Worm (Caenorhabditis elegans) whole organism, L4 larva: Measurements from ENCODE around the gene dgk-4.

Source experiments
- F49E8.2 ChIP-seq: sonication (generic microtip); optimal IDR thresholded peaks from 2 replicates; lab custom pipeline; 2016; ENCODE audit warnings: missing compliant biosample characterization, mild to moderate bottlenecking, missing genetic modification characterization, borderline replicate concordance
- T26A8.4 ChIP-seq: fragments of 200-800 bp; sonication (Bioruptor generic); IDR thresholded peaks from 2 replicates; pipeline ENCODE4 v1.3.6; 2022; ENCODE audit warnings: missing genetic modification characterization, missing compliant biosample characterization
- Y105C5A.15 ChIP-seq: fragments of 200-800 bp; sonication (Bioruptor generic); IDR thresholded peaks from 2 replicates; pipeline ENCODE4 v1.3.6; 2022; ENCODE audit warnings: missing genetic modification characterization, missing compliant biosample characterization
- Y75B8A.6 ChIP-seq: fragments of 200-800 bp; sonication (Bioruptor generic); IDR thresholded peaks from 2 replicates; pipeline ENCODE4 v1.3.6; 2022; ENCODE audit warnings: missing genetic modification reagents, missing genetic modification characterization, missing compliant biosample characterization
- ZK546.5 ChIP-seq, 2 experiments: sonication (generic microtip); optimal IDR thresholded peaks; 2 replicates each; lab custom pipeline; 2017; ENCODE audit warnings: missing biosample characterization in 2 of 2, missing genetic modification characterization in 2 of 2
- aha-1 ChIP-seq: fragments of 150-350 bp; peaks from one replicate; lab custom pipeline; 2014; ENCODE audit warnings: missing biosample characterization, missing genetic modification characterization
- ceh-20 ChIP-seq: fragments of 200-800 bp; sonication (Bioruptor generic); IDR thresholded peaks from 2 replicates; pipeline ENCODE4 v1.3.6; 2022; ENCODE audit warnings: missing genetic modification reagents, missing genetic modification characterization, missing compliant biosample characterization
- ceh-28 ChIP-seq: fragments of 150-350 bp; optimal IDR thresholded peaks from 2 replicates; lab custom pipeline; 2014; ENCODE audit warnings: missing biosample characterization, missing genetic modification reagents, missing genetic modification characterization
- ceh-82 ChIP-seq: sonication (generic microtip); optimal IDR thresholded peaks from 2 replicates; lab custom pipeline; 2017; ENCODE audit warnings: missing biosample characterization, missing genetic modification characterization
- daf-16 ChIP-seq, 3 experiments: sonication (generic microtip); optimal IDR thresholded peaks; 2 replicates each; lab custom pipeline; 2016 to 2017; ENCODE audit warnings: missing genetic modification characterization in 3 of 3, missing genetic modification reagents in 3 of 3, mild to moderate bottlenecking in 2 of 3, missing compliant biosample characterization in 2 of 3, missing biosample characterization in 1 of 3, moderate library complexity in 1 of 3
- dmd-8 ChIP-seq: fragments of 200-800 bp; sonication (Bioruptor generic); IDR thresholded peaks from 2 replicates; pipeline ENCODE4 v1.3.6; 2022; ENCODE audit warnings: missing genetic modification characterization, missing compliant biosample characterization
- dpl-1 ChIP-seq: fragments of 150-350 bp; optimal IDR thresholded peaks from 2 replicates; lab custom pipeline; 2014; ENCODE audit warnings: missing biosample characterization, missing genetic modification reagents, missing genetic modification characterization
- duxl-1 ChIP-seq: sonication (generic microtip); optimal IDR thresholded peaks from 2 replicates; lab custom pipeline; 2016; ENCODE audit warnings: mild to moderate bottlenecking, missing genetic modification characterization, moderate library complexity, missing compliant biosample characterization; ENCODE audit not compliant: poor library complexity
- dve-1 ChIP-seq: sonication (generic microtip); optimal IDR thresholded peaks from 2 replicates; lab custom pipeline; 2017; ENCODE audit warnings: antibody characterized with exemption, mild to moderate bottlenecking, missing genetic modification characterization, missing compliant biosample characterization; ENCODE audit not compliant: insufficient read depth
- egl-43 ChIP-seq: fragments of 200-800 bp; sonication (Bioruptor generic); IDR thresholded peaks from 2 replicates; pipeline ENCODE4 v1.3.6; 2022; ENCODE audit warnings: missing genetic modification reagents, missing genetic modification characterization, missing compliant biosample characterization
- fos-1 ChIP-seq: fragments of 150-350 bp; optimal IDR thresholded peaks from 2 replicates; lab custom pipeline; 2014; ENCODE audit warnings: missing biosample characterization, missing genetic modification characterization
- hlh-11 ChIP-seq: fragments of 200-800 bp; sonication (Bioruptor generic); optimal IDR thresholded peaks from 2 replicates; lab custom pipeline; 2018; ENCODE audit warnings: mild to moderate bottlenecking, missing genetic modification characterization, missing compliant biosample characterization
- lsy-2 ChIP-seq, 2 experiments: fragments of 150-350 bp in 1 of 2; sonication (generic microtip) in 1 of 2; optimal IDR thresholded peaks; 2 replicates each; lab custom pipeline; 2014 to 2017; ENCODE audit warnings: missing biosample characterization in 2 of 2, missing genetic modification characterization in 2 of 2
- mes-2 ChIP-seq: sonication (generic microtip); optimal IDR thresholded peaks from 2 replicates; lab custom pipeline; 2016; ENCODE audit warnings: missing genotype, mild to moderate bottlenecking, missing genetic modification characterization, missing compliant biosample characterization; ENCODE audit not compliant: poor library complexity, severe bottlenecking
- nhr-11 ChIP-seq: fragments of 150-350 bp; optimal IDR thresholded peaks from 2 replicates; lab custom pipeline; 2014; ENCODE audit warnings: missing biosample characterization, missing genetic modification characterization
- nhr-42 ChIP-seq: fragments of 200-800 bp; sonication (Bioruptor generic); IDR thresholded peaks from 2 replicates; pipeline ENCODE4 v1.3.6; 2022; ENCODE audit warnings: missing genetic modification characterization, missing compliant biosample characterization
- nhr-76 ChIP-seq: fragments of 150-350 bp; optimal IDR thresholded peaks from 2 replicates; lab custom pipeline; 2014; ENCODE audit warnings: missing biosample characterization, missing genetic modification characterization
- pha-4 ChIP-seq, 2 experiments: fragments of 150-350 bp in 1 of 2; fragments of 200-800 bp in 1 of 2; sonication (Bioruptor generic) in 1 of 2; IDR thresholded peaks in 1 of 2; optimal IDR thresholded peaks in 1 of 2; 2 replicates each; pipeline versions ENCODE4 v1.3.6 to Lab custom; 2014 to 2022; ENCODE audit warnings: missing genetic modification characterization in 2 of 2, missing genetic modification reagents in 2 of 2, missing biosample characterization in 1 of 2, missing compliant biosample characterization in 1 of 2
- php-3 ChIP-seq: fragments of 200-800 bp; sonication (Bioruptor generic); IDR thresholded peaks from 2 replicates; pipeline ENCODE4 v1.3.6; 2022; ENCODE audit warnings: missing genetic modification reagents, missing genetic modification characterization, missing compliant biosample characterization
- pqm-1 ChIP-seq: sonication (generic microtip); optimal IDR thresholded peaks from 2 replicates; lab custom pipeline; 2017; ENCODE audit warnings: missing biosample characterization, missing genetic modification characterization
- saeg-2 ChIP-seq: fragments of 200-800 bp; sonication (Bioruptor generic); IDR thresholded peaks from 2 replicates; pipeline ENCODE4 v1.3.6; 2022; ENCODE audit warnings: missing genetic modification reagents, missing genetic modification characterization, missing compliant biosample characterization
- sdz-12 ChIP-seq: fragments of 200-800 bp; sonication (Bioruptor generic); optimal IDR thresholded peaks from 2 replicates; lab custom pipeline; 2018; ENCODE audit warnings: mild to moderate bottlenecking, missing genetic modification characterization, missing compliant biosample characterization
- snpc-1.2 ChIP-seq: fragments of 200-800 bp; sonication (Bioruptor generic); IDR thresholded peaks from 2 replicates; pipeline ENCODE4 v1.3.6; 2022; ENCODE audit warnings: missing genetic modification reagents, missing genetic modification characterization, missing compliant biosample characterization
- tag-97 ChIP-seq: fragments of 200-800 bp; sonication (Bioruptor generic); IDR thresholded peaks from 2 replicates; pipeline ENCODE4 v1.3.6; 2022; ENCODE audit warnings: missing genetic modification characterization, missing compliant biosample characterization
- unc-62 ChIP-seq, 3 experiments: fragments of 150-350 bp in 1 of 3; sonication (generic microtip); optimal IDR thresholded peaks in 2 of 3; peaks in 1 of 3; 1 replicate in 1 of 3; 2 replicates in 2 of 3; lab custom pipeline; 2014 to 2017; ENCODE audit warnings: missing biosample characterization in 3 of 3, missing genetic modification characterization in 3 of 3, missing genetic modification reagents in 3 of 3, missing genotype in 1 of 3
- vab-7 ChIP-seq: fragments of 200-800 bp; sonication (Bioruptor generic); IDR thresholded peaks from 2 replicates; pipeline ENCODE4 v1.3.6; 2022; ENCODE audit warnings: missing genetic modification reagents, missing genetic modification characterization, missing compliant biosample characterization
- zfp-2 ChIP-seq: sonication (generic microtip); optimal IDR thresholded peaks from 2 replicates; lab custom pipeline; 2016; ENCODE audit warnings: mild to moderate bottlenecking, missing genetic modification characterization, missing compliant biosample characterization
- zfp-3 ChIP-seq: fragments of 200-800 bp; sonication (Bioruptor generic); conservative IDR thresholded peaks from 2 replicates; pipeline ENCODE4 v1.3.6; 2022; ENCODE audit warnings: missing genetic modification reagents, missing genetic modification characterization, missing compliant biosample characterization
- zip-2 ChIP-seq: fragments of 150-350 bp; optimal IDR thresholded peaks from 2 replicates; lab custom pipeline; 2014; ENCODE audit warnings: missing biosample characterization, missing genetic modification characterization
- ztf-7 ChIP-seq: fragments of 150-350 bp; optimal IDR thresholded peaks from 2 replicates; lab custom pipeline; 2014; ENCODE audit warnings: missing biosample characterization, missing genetic modification characterization

Gene dgk-4

ce11 chrIV:8650696-8651095 is 19.6 kb downstream of the dgk-4 start, which contains the start of gene C49C8.2 (continued):
- TF ChIP-seq hlh-11 (peak; percentile 51), ceh-82 (tag; lab: Kevin White, UChicago) (no peak), unc-62 (GFP tag; optimal IDR thresholded peaks at IDR 0.05 in 1 of 2; lab: Kevin White, UChicago) (peak in 1 of 2 experiments; percentile 81), unc-62 (tag; optimal IDR thresholded peaks at IDR 0.05; lab: Kevin White, UChicago) (no peak), dmd-8 (GFP tag; lab: Robert Waterston, UW) (no peak)

ce11 chrIV:8651835-8652234 is 20.7 kb downstream of the dgk-4 start, which contains the start of gene C49C8.8:
Gene C49C8.8 (plus strand): TSS chrIV:8652135.
- TF ChIP-seq daf-16 (GFP tag; optimal IDR thresholded peaks at IDR 0.05; lab: Kevin White, UChicago) (no peak), daf-16 (tag; optimal IDR thresholded peaks at IDR 0.05; lab: Kevin White, UChicago) (no peak), zfp-2 (tag; lab: Kevin White, UChicago) (no peak), T26A8.4 (GFP tag; lab: Robert Waterston, UW) (no peak), tag-97 (GFP tag; lab: Robert Waterston, UW) (no peak), snpc-1.2 (GFP tag; lab: Robert Waterston, UW) (no peak), Y105C5A.15 (GFP tag; lab: Robert Waterston, UW) (no peak), pha-4 (GFP tag; IDR thresholded peaks at IDR 0.05; lab: Robert Waterston, UW) (no peak), pha-4 (tag; optimal IDR thresholded peaks at IDR 0.05; lab: Kevin White, UChicago) (no peak), ztf-7 (tag; lab: Kevin White, UChicago) (no peak), mes-2 (tag; lab: Kevin White, UChicago) (no peak), saeg-2 (GFP tag; lab: Robert Waterston, UW) (no peak), zip-2 (tag; lab: Kevin White, UChicago) (no peak), fos-1 (tag; lab: Kevin White, UChicago) (no peak), vab-7 (no peak), nhr-76 (no peak), hlh-11 (no peak), lsy-2 (tag; optimal IDR thresholded peaks at IDR 0.05; lab: Kevin White, UChicago) (no peak), F49E8.2 (tag; lab: Kevin White, UChicago) (no peak)

ce11 chrIV:8653592-8653991 is 22.5 kb downstream of the dgk-4 start, which contains the start of gene C49C8.5:
Gene C49C8.5 (minus strand): TSS chrIV:8653664.
- TF ChIP-seq dve-1, result peak; percentile 10
- peak; percentile 59 for TF ChIP-seq pqm-1
- TF ChIP-seq zfp-3 (GFP tag; lab: Robert Waterston, UW), result no peak
- TF ChIP-seq daf-16 (GFP tag; optimal IDR thresholded peaks at IDR 0.05; lab: Kevin White, UChicago), result no peak
- TF ChIP-seq daf-16 (tag; optimal IDR thresholded peaks at IDR 0.05; lab: Kevin White, UChicago), result peak; percentile 15
- TF ChIP-seq php-3 (GFP tag; lab: Robert Waterston, UW), result peak; percentile 84
- no peak for TF ChIP-seq nhr-11
- no peak for TF ChIP-seq sdz-12 (GFP tag; lab: Kevin White, UChicago)

ce11 chrIV:8654115-8654628 is 23.0 kb downstream of the dgk-4 start, which contains the start of gene C49C8.1:
Gene C49C8.1 (plus strand): TSS chrIV:8654578.
- TF ChIP-seq php-3 (GFP tag; lab: Robert Waterston, UW), result peak; percentile 72
- TF ChIP-seq aha-1 (tag; lab: Kevin White, UChicago), result peak; percentile 60
- no peak for TF ChIP-seq Y75B8A.6 (GFP tag; lab: Robert Waterston, UW)
- peak; percentile 34; the same call in 1 of the 2 replicates for TF ChIP-seq ceh-20 (GFP tag; lab: Robert Waterston, UW)

- TF ChIP-seq dmd-8 (GFP tag; lab: Robert Waterston, UW) (no peak), dve-1 (no peak), dpl-1 (GFP tag; lab: Kevin White, UChicago) (no peak), egl-43 (GFP tag; lab: Robert Waterston, UW) (no peak), ZK546.5 (tag; optimal IDR thresholded peaks at IDR 0.05; lab: Kevin White, UChicago) (no peak), duxl-1 (tag; lab: Kevin White, UChicago) (no peak), ceh-28 (no peak), nhr-42 (GFP tag; lab: Robert Waterston, UW) (no peak)
- TF ChIP-seq, all 104 proteins: peak for 0
Measured at ce11 chrIV:8658122-8658521, 27.0 kb downstream of the dgk-4 start, which contains the start of gene C49C8.6. Gene C49C8.6 (minus strand): TSS chrIV:8658222.
